Fruit fly (Drosophila melanogaster): ENCODE data around the gene rg.

- TF ChIP-seq Sox102F (GFP tag; optimal IDR thresholded peaks at IDR 0.05) (no peak), pdm3 (GFP tag; optimal IDR thresholded peaks at IDR 0.05) (no peak), Blimp-1 (GFP tag; optimal IDR thresholded peaks at IDR 0.05) (no peak), fd59A (GFP tag; optimal IDR thresholded peaks at IDR 0.05) (no peak), OdsH (GFP tag; optimal IDR thresholded peaks at IDR 0.05) (no peak), CG1621 (tag; optimal IDR thresholded peaks at IDR 0.05) (no peak), CG7368 (GFP tag; optimal IDR thresholded peaks at IDR 0.05) (no peak), CG6854 (GFP tag; optimal IDR thresholded peaks at IDR 0.05) (no peak)
Observed at dm6 chrX:5063540-5064308, 21.8 kb upstream of the rg start.
